Worm (Caenorhabditis elegans) whole organism, young adult: Measurements from ENCODE around the gene pap-2.

Source experiments
- B0336.3 ChIP-seq: fragments of 200-800 bp; sonication (Bioruptor generic); IDR thresholded peaks from 2 replicates; pipeline ENCODE4 v1.3.6; 2022; ENCODE audit warnings: missing genetic modification characterization, missing compliant biosample characterization
- C17E4.6 ChIP-seq: fragments of 200-800 bp; sonication (Bioruptor generic); IDR thresholded peaks from 2 replicates; pipeline ENCODE4 v1.3.6; 2022; ENCODE audit warnings: missing genetic modification reagents, missing genetic modification characterization, missing compliant biosample characterization
- D2030.7 ChIP-seq: fragments of 200-800 bp; sonication (Bioruptor generic); IDR thresholded peaks from 2 replicates; pipeline ENCODE4 v1.3.6; 2022; ENCODE audit warnings: missing genetic modification reagents, missing genetic modification characterization, missing compliant biosample characterization
- F33H1.4 ChIP-seq: fragments of 200-800 bp; sonication (Bioruptor generic); IDR thresholded peaks from 2 replicates; pipeline ENCODE4 v1.3.6; 2022; ENCODE audit warnings: missing genetic modification reagents, missing genetic modification characterization, missing compliant biosample characterization
- T26A5.8 ChIP-seq: sonication (generic microtip); optimal IDR thresholded peaks from 2 replicates; lab custom pipeline; 2016; ENCODE audit warnings: missing genetic modification characterization, missing compliant biosample characterization
- Y53G8AR.9 ChIP-seq: fragments of 200-800 bp; sonication (Bioruptor generic); conservative IDR thresholded peaks from 2 replicates; pipeline ENCODE4 v1.3.6; 2022; ENCODE audit warnings: missing genetic modification reagents, missing genetic modification characterization, missing compliant biosample characterization
- ama-1 ChIP-seq, 3 experiments: fragments of 150-350 bp in 1 of 3; sonication (generic microtip) in 2 of 3; optimal IDR thresholded peaks; 2 replicates each; lab custom pipeline; 2014 to 2018; ENCODE audit warnings: missing biosample characterization in 2 of 3, missing genetic modification characterization in 2 of 3, missing genetic modification reagents in 2 of 3
- aptf-3 ChIP-seq: fragments of 200-800 bp; sonication (Bioruptor generic); IDR thresholded peaks from 2 replicates; pipeline ENCODE4 v1.3.6; 2022; ENCODE audit warnings: missing genetic modification characterization, missing compliant biosample characterization
- attf-3 ChIP-seq: fragments of 200-800 bp; sonication (Bioruptor generic); conservative IDR thresholded peaks from 2 replicates; pipeline ENCODE4 v1.3.6; 2022; ENCODE audit warnings: missing genetic modification reagents, missing genetic modification characterization, missing compliant biosample characterization
- attf-5 ChIP-seq: fragments of 200-800 bp; sonication (Bioruptor generic); optimal IDR thresholded peaks from 2 replicates; lab custom pipeline; 2018; ENCODE audit warnings: mild to moderate bottlenecking, missing genetic modification characterization, missing compliant biosample characterization
- bed-2 ChIP-seq: fragments of 200-800 bp; sonication (Bioruptor generic); IDR thresholded peaks from 2 replicates; pipeline ENCODE4 v1.3.6; 2022; ENCODE audit warnings: missing genetic modification reagents, missing genetic modification characterization, missing compliant biosample characterization
- ccch-3 ChIP-seq: fragments of 200-800 bp; sonication (Bioruptor generic); optimal IDR thresholded peaks from 2 replicates; lab custom pipeline; 2018; ENCODE audit warnings: mild to moderate bottlenecking, missing genetic modification characterization, missing compliant biosample characterization
- cebp-1 ChIP-seq, 2 experiments: fragments of 200-800 bp in 1 of 2; sonication (Bioruptor generic) in 1 of 2; sonication (generic microtip) in 1 of 2; IDR thresholded peaks in 1 of 2; optimal IDR thresholded peaks in 1 of 2; 2 replicates each; pipeline versions ENCODE4 v1.3.6 to Lab custom; 2017 to 2022; ENCODE audit warnings: missing compliant biosample characterization in 2 of 2, missing genetic modification characterization in 2 of 2, mild to moderate bottlenecking in 1 of 2, missing genetic modification reagents in 1 of 2, moderate library complexity in 1 of 2
- ceh-79 ChIP-seq: sonication (generic microtip); optimal IDR thresholded peaks from 2 replicates; lab custom pipeline; 2017; ENCODE audit warnings: mild to moderate bottlenecking, missing genetic modification characterization, missing compliant biosample characterization
- ceh-91 ChIP-seq: fragments of 200-800 bp; sonication (Bioruptor generic); IDR thresholded peaks from 2 replicates; pipeline ENCODE4 v1.3.6; 2022; ENCODE audit warnings: missing genetic modification reagents, missing genetic modification characterization, missing compliant biosample characterization
- dox-1 ChIP-seq: fragments of 200-800 bp; sonication (Bioruptor generic); IDR thresholded peaks from 2 replicates; pipeline ENCODE4 v1.3.6; 2022; ENCODE audit warnings: missing genetic modification reagents, missing genetic modification characterization, missing compliant biosample characterization
- dpl-1 ChIP-seq: fragments of 150-350 bp; optimal IDR thresholded peaks from 2 replicates; lab custom pipeline; 2014; ENCODE audit warnings: missing biosample characterization, missing genetic modification reagents, missing genetic modification characterization
- egl-18 ChIP-seq: fragments of 200-800 bp; sonication (Bioruptor generic); IDR thresholded peaks from 2 replicates; pipeline ENCODE4 v1.3.6; 2022; ENCODE audit warnings: missing genetic modification reagents, missing genetic modification characterization, missing compliant biosample characterization
- egl-44 ChIP-seq: fragments of 200-800 bp; sonication (Bioruptor generic); IDR thresholded peaks from 2 replicates; pipeline ENCODE4 v1.3.6; 2022; ENCODE audit warnings: missing genetic modification reagents, missing genetic modification characterization, missing compliant biosample characterization
- egrh-3 ChIP-seq: fragments of 200-800 bp; sonication (Bioruptor generic); IDR thresholded peaks from 2 replicates; pipeline ENCODE4 v1.3.6; 2022; ENCODE audit warnings: missing genetic modification reagents, missing genetic modification characterization, missing compliant biosample characterization
- hmg-1.2 ChIP-seq: fragments of 200-800 bp; sonication (Bioruptor generic); IDR thresholded peaks from 2 replicates; pipeline ENCODE4 v1.3.6; 2022; ENCODE audit warnings: missing genetic modification reagents, missing genetic modification characterization, missing compliant biosample characterization
- hmg-20 ChIP-seq: fragments of 200-800 bp; sonication (Bioruptor generic); IDR thresholded peaks from 2 replicates; pipeline ENCODE4 v1.3.6; 2022; ENCODE audit warnings: missing genetic modification reagents, missing genetic modification characterization, missing compliant biosample characterization
- hsf-1 ChIP-seq: fragments of 200-800 bp; sonication (Bioruptor generic); IDR thresholded peaks from 2 replicates; pipeline ENCODE4 v1.3.6; 2022; ENCODE audit warnings: missing genetic modification reagents, missing genetic modification characterization, missing compliant biosample characterization
- lag-1 ChIP-seq: fragments of 200-800 bp; sonication (Bioruptor generic); IDR thresholded peaks from 2 replicates; pipeline ENCODE4 v1.3.6; 2022; ENCODE audit warnings: missing genetic modification reagents, missing genetic modification characterization, missing compliant biosample characterization
- let-607 ChIP-seq, 2 experiments: fragments of 200-800 bp in 1 of 2; sonication (Bioruptor generic) in 1 of 2; sonication (generic microtip) in 1 of 2; optimal IDR thresholded peaks; 2 replicates each; lab custom pipeline; 2016 to 2018; ENCODE audit warnings: mild to moderate bottlenecking in 2 of 2, missing compliant biosample characterization in 2 of 2, missing genetic modification characterization in 2 of 2, moderate library complexity in 2 of 2, missing genotype in 1 of 2
- lin-35 ChIP-seq, 3 experiments: fragments of 150-350 bp in 2 of 3; sonication (generic microtip) in 1 of 3; optimal IDR thresholded peaks; 2 replicates each; lab custom pipeline; 2014 to 2018; ENCODE audit warnings: missing biosample characterization in 3 of 3, missing genetic modification characterization in 3 of 3, missing genetic modification reagents in 3 of 3
- lin-54 ChIP-seq: fragments of 200-800 bp; sonication (Bioruptor generic); optimal IDR thresholded peaks from 2 replicates; lab custom pipeline; 2018; ENCODE audit warnings: mild to moderate bottlenecking, missing genetic modification characterization, missing compliant biosample characterization
- lsy-27 ChIP-seq: sonication (generic microtip); optimal IDR thresholded peaks from 2 replicates; lab custom pipeline; 2017; ENCODE audit warnings: missing genetic modification characterization, mild to moderate bottlenecking, missing compliant biosample characterization, antibody characterized with exemption, missing genotype, borderline replicate concordance; ENCODE audit not compliant: insufficient read depth
- madf-3 ChIP-seq: fragments of 200-800 bp; sonication (Bioruptor generic); IDR thresholded peaks from 2 replicates; pipeline ENCODE4 v1.3.6; 2022; ENCODE audit warnings: missing genetic modification reagents, missing genetic modification characterization, missing compliant biosample characterization
- madf-6 ChIP-seq: fragments of 200-800 bp; sonication (Bioruptor generic); IDR thresholded peaks from 2 replicates; pipeline ENCODE4 v1.3.6; 2022; ENCODE audit warnings: missing genetic modification reagents, missing genetic modification characterization, missing compliant biosample characterization
- mcd-1 ChIP-seq: fragments of 200-800 bp; sonication (Bioruptor generic); IDR thresholded peaks from 2 replicates; pipeline ENCODE4 v1.3.6; 2022; ENCODE audit warnings: missing genetic modification reagents, missing genetic modification characterization, missing compliant biosample characterization
- mel-28 ChIP-seq: sonication (generic microtip); optimal IDR thresholded peaks from 2 replicates; lab custom pipeline; 2016; ENCODE audit warnings: borderline replicate concordance, mild to moderate bottlenecking, missing genetic modification characterization, missing compliant biosample characterization
- mes-4 ChIP-seq: sonication (generic microtip); optimal IDR thresholded peaks from 2 replicates; lab custom pipeline; 2016; ENCODE audit warnings: missing genotype, missing genetic modification characterization, missing compliant biosample characterization
- nhr-27 ChIP-seq: fragments of 200-800 bp; sonication (Bioruptor generic); optimal IDR thresholded peaks from 2 replicates; lab custom pipeline; 2018; ENCODE audit warnings: mild to moderate bottlenecking, missing genetic modification characterization, moderate library complexity, missing compliant biosample characterization
- sea-2 ChIP-seq: fragments of 200-800 bp; sonication (Bioruptor generic); IDR thresholded peaks from 2 replicates; pipeline ENCODE4 v1.3.6; 2022; ENCODE audit warnings: missing genetic modification characterization, missing compliant biosample characterization
- snpc-1.1 ChIP-seq: sonication (generic microtip); optimal IDR thresholded peaks from 2 replicates; lab custom pipeline; 2017; ENCODE audit warnings: missing genetic modification characterization, mild to moderate bottlenecking, missing compliant biosample characterization, antibody characterized with exemption, moderate library complexity, missing genotype, missing genetic modification reagents; ENCODE audit not compliant: insufficient read depth
- snpc-3.4 ChIP-seq: sonication (generic microtip); optimal IDR thresholded peaks from 2 replicates; lab custom pipeline; 2017; ENCODE audit warnings: missing genetic modification characterization, mild to moderate bottlenecking, missing compliant biosample characterization, antibody characterized with exemption, moderate library complexity, missing genotype, missing genetic modification reagents
- ztf-18 ChIP-seq: sonication (generic microtip); optimal IDR thresholded peaks from 2 replicates; lab custom pipeline; 2016; ENCODE audit warnings: missing genotype, mild to moderate bottlenecking, missing genetic modification characterization, missing compliant biosample characterization
- ztf-26 ChIP-seq: sonication (generic microtip); optimal IDR thresholded peaks from 2 replicates; lab custom pipeline; 2017; ENCODE audit warnings: missing genetic modification characterization, missing compliant biosample characterization
- ztf-28 ChIP-seq: fragments of 200-800 bp; sonication (Bioruptor generic); IDR thresholded peaks from 2 replicates; pipeline ENCODE4 v1.3.6; 2022; ENCODE audit warnings: missing genetic modification reagents, missing genetic modification characterization, missing compliant biosample characterization

pap-2 gene

DNA sequence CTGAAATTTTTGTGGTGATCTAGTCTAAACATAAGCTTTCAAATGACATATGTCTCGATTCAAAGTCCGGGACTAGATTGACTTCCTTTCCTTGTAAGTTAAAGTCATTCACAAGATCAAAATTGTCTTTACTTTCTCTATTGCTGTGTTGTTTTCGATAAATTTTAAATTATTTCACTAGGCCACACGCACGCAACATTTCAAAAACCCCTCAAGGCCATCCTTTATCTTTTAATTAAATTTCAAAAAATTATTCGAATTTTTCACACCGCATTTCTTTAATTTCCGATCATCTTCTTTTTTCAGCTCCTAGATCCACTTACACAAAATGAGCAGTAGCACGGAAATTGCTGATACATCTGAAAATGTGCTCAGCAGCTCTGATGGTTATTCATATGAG lies 27.1 kb upstream of the pap-2 start, which contains the start of gene ZK1307.7:
Gene ZK1307.7, plus strand, starts transcription at position 301 of the 400 bp plus-strand sequence.
- TF ChIP-seq egl-44 (GFP tag; lab: Robert Waterston, UW) (no peak), bed-2 (GFP tag; lab: Robert Waterston, UW) (no peak), lin-35 (GFP tag; optimal IDR thresholded peaks at IDR 0.05; lab: Kevin White, UChicago) (no peak), egl-18 (GFP tag; lab: Robert Waterston, UW) (no peak), T26A5.8 (tag; lab: Kevin White, UChicago) (no peak), sea-2 (GFP tag; lab: Robert Waterston, UW) (no peak), hmg-20 (GFP tag; lab: Robert Waterston, UW) (no peak), lin-54 (GFP tag; lab: Kevin White, UChicago) (no peak), ceh-79 (tag; lab: Kevin White, UChicago) (no peak)

DNA sequence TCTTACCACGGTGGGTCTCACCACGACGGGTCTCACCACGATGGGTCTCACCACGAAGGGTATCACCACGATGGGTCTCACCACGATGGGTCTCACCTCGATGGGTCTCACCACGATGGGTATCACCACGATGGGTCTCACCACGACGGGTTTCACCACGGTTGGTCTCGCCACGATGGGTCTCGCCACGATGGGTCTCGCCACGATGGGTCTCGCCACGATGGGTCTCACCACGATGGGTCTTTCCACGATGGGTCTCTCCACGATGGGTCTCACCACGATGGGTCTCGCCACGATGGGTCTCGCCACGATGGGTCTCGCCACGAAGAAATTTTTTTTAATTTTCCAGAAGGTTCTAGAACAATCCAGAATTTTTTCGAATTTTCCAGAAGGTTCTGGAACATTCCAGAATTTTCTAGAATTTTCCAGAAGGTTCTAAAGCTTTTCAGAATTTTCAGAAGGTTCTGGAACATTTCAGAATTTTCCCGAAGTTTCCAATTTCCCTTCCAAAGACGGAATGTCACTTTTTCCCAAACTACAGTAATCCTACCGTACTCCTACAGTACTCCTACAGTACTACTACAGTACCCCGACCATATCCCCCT lies 24.9 kb upstream of the pap-2 start:
- TF ChIP-seq egrh-3 (GFP tag; lab: Robert Waterston, UW) (peak; percentile 14; the same call in 1 of the 2 replicates), hsf-1 (GFP tag; lab: Robert Waterston, UW) (peak; percentile 95), D2030.7 (GFP tag; lab: Robert Waterston, UW) (peak; percentile 21; the same call in 1 of the 2 replicates), madf-3 (GFP tag; lab: Robert Waterston, UW) (peak; percentile 70; the same call in 1 of the 2 replicates), dox-1 (peak; percentile 33; the same call in 1 of the 2 replicates), madf-6 (GFP tag; lab: Robert Waterston, UW) (peak; percentile 28), aptf-3 (GFP tag; lab: Robert Waterston, UW) (0 out of 2 replicates have a peak, but pooled peaks have one; percentile 22), F33H1.4 (GFP tag; lab: Robert Waterston, UW) (peak; percentile 60)

DNA sequence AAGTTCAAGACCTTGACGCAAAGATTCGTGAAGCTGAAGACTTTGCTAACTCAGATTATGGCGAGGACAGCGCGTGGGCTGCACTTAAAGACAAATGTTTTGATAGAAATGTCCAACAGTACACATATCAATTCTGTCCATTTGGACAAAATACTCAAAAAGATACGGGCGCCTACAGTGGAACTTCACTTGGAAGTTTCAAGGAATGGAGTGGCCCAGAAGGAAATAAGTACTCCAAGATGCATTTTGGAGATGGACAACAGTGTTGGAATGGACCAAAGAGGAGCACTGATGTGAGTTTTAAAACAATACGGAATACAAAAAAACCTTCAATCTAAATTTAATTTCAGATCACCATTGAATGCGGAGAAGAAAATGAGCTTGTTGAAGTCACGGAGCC lies 16.7 kb upstream of the pap-2 start:
- TF ChIP-seq ceh-91 (GFP tag; lab: Robert Waterston, UW) (no peak), hmg-1.2 (GFP tag; lab: Robert Waterston, UW) (no peak), B0336.3 (GFP tag; lab: Robert Waterston, UW) (no peak), Y53G8AR.9 (GFP tag; lab: Robert Waterston, UW) (no peak), ztf-28 (no peak), mes-4 (tag; lab: Kevin White, UChicago) (no peak), dox-1 (no peak)

DNA sequence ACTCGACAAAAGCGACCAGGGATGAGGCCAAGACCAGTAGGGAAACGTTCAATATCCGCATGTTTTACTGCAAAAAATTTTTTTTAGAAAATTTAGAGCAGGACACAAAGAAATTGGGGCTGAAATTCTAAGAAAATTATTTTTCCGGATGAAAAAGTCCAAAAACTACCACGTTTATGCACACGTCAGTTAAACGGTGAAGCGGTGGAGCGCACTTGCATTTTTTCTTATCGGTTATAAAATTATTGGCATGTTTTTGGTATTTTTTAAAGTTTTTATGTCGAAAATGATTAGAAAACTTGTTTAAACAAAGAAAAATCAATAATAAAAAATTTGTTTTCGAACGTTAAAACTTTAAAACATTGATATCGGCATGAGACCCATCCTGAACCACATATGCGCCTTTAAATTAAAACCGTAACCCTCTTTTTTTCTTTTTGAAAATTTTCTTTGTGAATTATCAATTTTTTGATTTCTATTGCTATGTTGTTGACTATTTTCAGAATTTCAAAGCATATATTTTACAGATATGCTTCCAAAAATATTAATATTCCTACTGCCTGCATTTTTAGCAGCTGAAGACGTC lies 15.0 kb upstream of the pap-2 start, which contains the start of the genes dnj-20 and ZK1307.8:
Gene dnj-20, minus strand, starts transcription at position 67 of the 586 bp plus-strand sequence.
Gene ZK1307.8, plus strand, starts transcription at position 504 of the 586 bp plus-strand sequence.
- TF ChIP-seq snpc-1.1 (tag; lab: Kevin White, UChicago), result no peak
- no peak for TF ChIP-seq snpc-3.4 (tag; lab: Kevin White, UChicago)
- no peak for TF ChIP-seq lsy-27 (tag; lab: Kevin White, UChicago)
- TF ChIP-seq let-607 (tag; optimal IDR thresholded peaks at IDR 0.05; lab: Kevin White, UChicago), result peak; percentile 70 to 78
- TF ChIP-seq attf-3, result no peak
- TF ChIP-seq hmg-1.2 (GFP tag; lab: Robert Waterston, UW), result 0 out of 2 replicates have a peak, but pooled peaks have one; percentile 5
- no peak for TF ChIP-seq lag-1 (GFP tag; lab: Robert Waterston, UW)
- TF ChIP-seq nhr-27 (tag; lab: Kevin White, UChicago), result no peak
- TF ChIP-seq dpl-1 (GFP tag; lab: Kevin White, UChicago), result no peak
- TF ChIP-seq ccch-3 (GFP tag; lab: Kevin White, UChicago), result no peak
- TF ChIP-seq C17E4.6, result no peak
- TF ChIP-seq attf-5 (GFP tag; lab: Kevin White, UChicago), result peak; percentile 1
- no peak for TF ChIP-seq cebp-1 (GFP tag; IDR thresholded peaks at IDR 0.05; lab: Robert Waterston, UW)
- no peak for TF ChIP-seq cebp-1 (tag; optimal IDR thresholded peaks at IDR 0.05; lab: Kevin White, UChicago)
- no peak for TF ChIP-seq hsf-1 (GFP tag; lab: Robert Waterston, UW)
- peak; percentile 83 for TF ChIP-seq madf-6 (GFP tag; lab: Robert Waterston, UW)
- TF ChIP-seq ztf-26, result no peak
- no peak for TF ChIP-seq ztf-18 (tag; lab: Kevin White, UChicago)
- no peak for TF ChIP-seq mel-28 (tag; lab: Kevin White, UChicago)
- TF ChIP-seq ama-1 (optimal IDR thresholded peaks at IDR 0.05; lab: Kevin White, UChicago), result no peak
- no peak for TF ChIP-seq ama-1 (GFP tag; optimal IDR thresholded peaks at IDR 0.05; lab: Kevin White, UChicago)
- peak; percentile 45; the same call in 1 of the 2 replicates for TF ChIP-seq D2030.7 (GFP tag; lab: Robert Waterston, UW)
- TF ChIP-seq mcd-1 (GFP tag; lab: Robert Waterston, UW), result 0 out of 2 replicates have a peak, but pooled peaks have one; percentile 34
